Worm (Caenorhabditis elegans) whole organism, young adult: ENCODE measurements around the gene jmjd-3.1.

ENCODE experiments used
- C06A6.2 ChIP-seq: fragments of 200-800 bp; sonication (Bioruptor generic); conservative IDR thresholded peaks from 2 replicates; pipeline ENCODE4 v1.3.6; 2022; ENCODE audit warnings: missing genetic modification characterization, missing compliant biosample characterization
- C17E4.6 ChIP-seq: fragments of 200-800 bp; sonication (Bioruptor generic); IDR thresholded peaks from 2 replicates; pipeline ENCODE4 v1.3.6; 2022; ENCODE audit warnings: missing genetic modification reagents, missing genetic modification characterization, missing compliant biosample characterization
- F33H1.4 ChIP-seq: fragments of 200-800 bp; sonication (Bioruptor generic); IDR thresholded peaks from 2 replicates; pipeline ENCODE4 v1.3.6; 2022; ENCODE audit warnings: missing genetic modification reagents, missing genetic modification characterization, missing compliant biosample characterization
- K11D2.4 ChIP-seq: fragments of 200-800 bp; sonication (Bioruptor generic); IDR thresholded peaks from 2 replicates; pipeline ENCODE4 v1.3.6; 2022; ENCODE audit warnings: missing genetic modification reagents, missing genetic modification characterization, missing compliant biosample characterization
- K12H6.12 ChIP-seq: fragments of 200-800 bp; sonication (Bioruptor generic); optimal IDR thresholded peaks from 2 replicates; lab custom pipeline; 2018; ENCODE audit warnings: mild to moderate bottlenecking, missing genetic modification characterization, missing compliant biosample characterization
- ZK185.1 ChIP-seq: sonication (generic microtip); optimal IDR thresholded peaks from 2 replicates; lab custom pipeline; 2016; ENCODE audit warnings: mild to moderate bottlenecking, missing genetic modification characterization, missing compliant biosample characterization; ENCODE audit not compliant: poor library complexity, severe bottlenecking
- atf-7 ChIP-seq: sonication (generic microtip); optimal IDR thresholded peaks from 2 replicates; lab custom pipeline; 2017; ENCODE audit warnings: mild to moderate bottlenecking, missing genetic modification characterization, missing compliant biosample characterization
- attf-3 ChIP-seq: fragments of 200-800 bp; sonication (Bioruptor generic); conservative IDR thresholded peaks from 2 replicates; pipeline ENCODE4 v1.3.6; 2022; ENCODE audit warnings: missing genetic modification reagents, missing genetic modification characterization, missing compliant biosample characterization
- cebp-1 ChIP-seq, 2 experiments: fragments of 200-800 bp in 1 of 2; sonication (Bioruptor generic) in 1 of 2; sonication (generic microtip) in 1 of 2; IDR thresholded peaks in 1 of 2; optimal IDR thresholded peaks in 1 of 2; 2 replicates each; pipeline versions ENCODE4 v1.3.6 to Lab custom; 2017 to 2022; ENCODE audit warnings: missing compliant biosample characterization in 2 of 2, missing genetic modification characterization in 2 of 2, mild to moderate bottlenecking in 1 of 2, missing genetic modification reagents in 1 of 2, moderate library complexity in 1 of 2
- cebp-2 ChIP-seq: fragments of 200-800 bp; sonication (Bioruptor generic); IDR thresholded peaks from 2 replicates; pipeline ENCODE4 v1.3.6; 2022; ENCODE audit warnings: missing genetic modification characterization, missing compliant biosample characterization
- efl-1 ChIP-seq: fragments of 150-350 bp; optimal IDR thresholded peaks from 2 replicates; lab custom pipeline; 2014; ENCODE audit warnings: missing biosample characterization, missing genetic modification reagents, missing genetic modification characterization
- egl-18 ChIP-seq: fragments of 200-800 bp; sonication (Bioruptor generic); IDR thresholded peaks from 2 replicates; pipeline ENCODE4 v1.3.6; 2022; ENCODE audit warnings: missing genetic modification reagents, missing genetic modification characterization, missing compliant biosample characterization
- ets-4 ChIP-seq: fragments of 200-800 bp; sonication (Bioruptor generic); optimal IDR thresholded peaks from 2 replicates; lab custom pipeline; 2018; ENCODE audit warnings: mild to moderate bottlenecking, missing genetic modification characterization, missing compliant biosample characterization
- fkh-3 ChIP-seq: sonication (generic microtip); optimal IDR thresholded peaks from 2 replicates; lab custom pipeline; 2016; ENCODE audit warnings: mild to moderate bottlenecking, missing genetic modification characterization, missing compliant biosample characterization
- hmg-1.2 ChIP-seq: fragments of 200-800 bp; sonication (Bioruptor generic); IDR thresholded peaks from 2 replicates; pipeline ENCODE4 v1.3.6; 2022; ENCODE audit warnings: missing genetic modification reagents, missing genetic modification characterization, missing compliant biosample characterization
- hrde-1 ChIP-seq: sonication (generic microtip); optimal IDR thresholded peaks from 2 replicates; lab custom pipeline; 2016; ENCODE audit warnings: missing genetic modification characterization, mild to moderate bottlenecking, missing compliant biosample characterization, moderate library complexity, missing genotype, missing genetic modification reagents, borderline replicate concordance
- lag-1 ChIP-seq: fragments of 200-800 bp; sonication (Bioruptor generic); IDR thresholded peaks from 2 replicates; pipeline ENCODE4 v1.3.6; 2022; ENCODE audit warnings: missing genetic modification reagents, missing genetic modification characterization, missing compliant biosample characterization
- lin-40 ChIP-seq: sonication (generic microtip); optimal IDR thresholded peaks from 2 replicates; lab custom pipeline; 2016; ENCODE audit warnings: missing genetic modification characterization, mild to moderate bottlenecking, missing compliant biosample characterization, missing genotype, missing genetic modification reagents
- lin-54 ChIP-seq: fragments of 200-800 bp; sonication (Bioruptor generic); optimal IDR thresholded peaks from 2 replicates; lab custom pipeline; 2018; ENCODE audit warnings: mild to moderate bottlenecking, missing genetic modification characterization, missing compliant biosample characterization
- madf-6 ChIP-seq: fragments of 200-800 bp; sonication (Bioruptor generic); IDR thresholded peaks from 2 replicates; pipeline ENCODE4 v1.3.6; 2022; ENCODE audit warnings: missing genetic modification reagents, missing genetic modification characterization, missing compliant biosample characterization
- mcd-1 ChIP-seq: fragments of 200-800 bp; sonication (Bioruptor generic); IDR thresholded peaks from 2 replicates; pipeline ENCODE4 v1.3.6; 2022; ENCODE audit warnings: missing genetic modification reagents, missing genetic modification characterization, missing compliant biosample characterization
- mel-28 ChIP-seq: sonication (generic microtip); optimal IDR thresholded peaks from 2 replicates; lab custom pipeline; 2016; ENCODE audit warnings: borderline replicate concordance, mild to moderate bottlenecking, missing genetic modification characterization, missing compliant biosample characterization
- mxl-1 ChIP-seq: sonication (generic microtip); optimal IDR thresholded peaks from 2 replicates; lab custom pipeline; 2016; ENCODE audit warnings: missing genetic modification characterization, missing compliant biosample characterization
- nfya-2 ChIP-seq: fragments of 200-800 bp; sonication (Bioruptor generic); IDR thresholded peaks from 2 replicates; pipeline ENCODE4 v1.3.6; 2022; ENCODE audit warnings: missing genetic modification reagents, missing genetic modification characterization, missing compliant biosample characterization
- nhr-120 ChIP-seq: fragments of 200-800 bp; sonication (Bioruptor generic); IDR thresholded peaks from 2 replicates; pipeline ENCODE4 v1.3.6; 2022; ENCODE audit warnings: missing genetic modification characterization, missing compliant biosample characterization
- nhr-80 ChIP-seq: sonication (generic microtip); optimal IDR thresholded peaks from 2 replicates; lab custom pipeline; 2016; ENCODE audit warnings: missing genetic modification characterization, missing compliant biosample characterization
- nhr-90 ChIP-seq: sonication (generic microtip); optimal IDR thresholded peaks from 2 replicates; lab custom pipeline; 2016; ENCODE audit warnings: missing genotype, mild to moderate bottlenecking, missing genetic modification characterization, missing compliant biosample characterization
- pbrm-1 ChIP-seq: fragments of 200-800 bp; sonication (Bioruptor generic); IDR thresholded peaks from 2 replicates; pipeline ENCODE4 v1.3.6; 2022; ENCODE audit warnings: missing genetic modification reagents, missing genetic modification characterization, missing compliant biosample characterization
- snpc-1.3 ChIP-seq: sonication (generic microtip); optimal IDR thresholded peaks from 2 replicates; lab custom pipeline; 2017; ENCODE audit warnings: missing genetic modification characterization, mild to moderate bottlenecking, missing compliant biosample characterization, antibody characterized with exemption, moderate library complexity, missing genotype, missing genetic modification reagents; ENCODE audit not compliant: insufficient read depth
- snpc-4 ChIP-seq, 5 experiments: fragments of 150-350 bp in 1 of 5; sonication (generic microtip) in 4 of 5; optimal IDR thresholded peaks; 2 replicates each; lab custom pipeline; 2014 to 2018; ENCODE audit warnings: missing genetic modification characterization in 5 of 5, missing biosample characterization in 3 of 5, antibody characterized with exemption in 2 of 5, mild to moderate bottlenecking in 2 of 5, missing compliant biosample characterization in 2 of 5, missing genotype in 2 of 5, moderate library complexity in 2 of 5, missing genetic modification reagents in 1 of 5
- unc-130 ChIP-seq: sonication (generic microtip); optimal IDR thresholded peaks from 2 replicates; lab custom pipeline; 2016; ENCODE audit warnings: missing genetic modification reagents, missing genetic modification characterization, missing compliant biosample characterization
- unc-62 ChIP-seq: fragments of 150-350 bp; optimal IDR thresholded peaks from 2 replicates; lab custom pipeline; 2014; ENCODE audit warnings: missing biosample characterization, missing genetic modification reagents, missing genetic modification characterization
- zfh-2 ChIP-seq: fragments of 200-800 bp; sonication (Bioruptor generic); conservative IDR thresholded peaks from 2 replicates; pipeline ENCODE4 v1.3.6; 2022; ENCODE audit warnings: missing genetic modification reagents, missing genetic modification characterization, missing compliant biosample characterization
- ztf-18 ChIP-seq: sonication (generic microtip); optimal IDR thresholded peaks from 2 replicates; lab custom pipeline; 2016; ENCODE audit warnings: missing genotype, mild to moderate bottlenecking, missing genetic modification characterization, missing compliant biosample characterization
- ztf-25 ChIP-seq: fragments of 200-800 bp; sonication (Bioruptor generic); IDR thresholded peaks from 2 replicates; pipeline ENCODE4 v1.3.6; 2022; ENCODE audit warnings: missing genetic modification reagents, missing genetic modification characterization, missing compliant biosample characterization
- ztf-28 ChIP-seq: fragments of 200-800 bp; sonication (Bioruptor generic); IDR thresholded peaks from 2 replicates; pipeline ENCODE4 v1.3.6; 2022; ENCODE audit warnings: missing genetic modification reagents, missing genetic modification characterization, missing compliant biosample characterization
- ztf-3 ChIP-seq: fragments of 200-800 bp; sonication (Bioruptor generic); optimal IDR thresholded peaks from 2 replicates; lab custom pipeline; 2018; ENCODE audit warnings: mild to moderate bottlenecking, missing genetic modification characterization, missing compliant biosample characterization

Gene jmjd-3.1

ce11 chrX:8551687-8552327, 19.0 kb upstream of the jmjd-3.1 start, which contains the start of gene dhhc-14:
Gene dhhc-14 (plus strand): TSS chrX:8552277.
- TF ChIP-seq K11D2.4 (GFP tag; lab: Robert Waterston, UW) (no peak), zfh-2 (peak; percentile 51; the same call in 1 of the 2 replicates), ets-4 (GFP tag; lab: Kevin White, UChicago) (no peak), K12H6.12 (peak; percentile 10), nhr-120 (no peak), C06A6.2 (GFP tag; lab: Robert Waterston, UW) (no peak), mcd-1 (GFP tag; lab: Robert Waterston, UW) (peak; percentile 84), egl-18 (GFP tag; lab: Robert Waterston, UW) (0 out of 2 replicates have a peak, but pooled peaks have one; percentile 27), cebp-1 (GFP tag; IDR thresholded peaks at IDR 0.05; lab: Robert Waterston, UW) (no peak), cebp-1 (tag; optimal IDR thresholded peaks at IDR 0.05; lab: Kevin White, UChicago) (peak; percentile 26), unc-130 (no peak), hrde-1 (tag; lab: Kevin White, UChicago) (no peak)

ce11 chrX:8554029-8554428, 16.8 kb upstream of the jmjd-3.1 start:
- TF ChIP-seq mxl-1 (tag; lab: Kevin White, UChicago) (no peak), madf-6 (GFP tag; lab: Robert Waterston, UW) (no peak), snpc-4 (GFP tag; optimal IDR thresholded peaks at IDR 0.05; lab: Kevin White, UChicago) (no peak), snpc-4 (tag; optimal IDR thresholded peaks at IDR 0.05; lab: Kevin White, UChicago) (no peak), unc-62 (GFP tag; lab: Kevin White, UChicago) (no peak), snpc-1.3 (no peak), ZK185.1 (tag; lab: Kevin White, UChicago) (no peak), nhr-80 (tag; lab: Kevin White, UChicago) (no peak), nfya-2 (GFP tag; lab: Robert Waterston, UW) (no peak), fkh-3 (no peak), lin-54 (GFP tag; lab: Kevin White, UChicago) (no peak), ztf-25 (GFP tag; lab: Robert Waterston, UW) (no peak), efl-1 (GFP tag; lab: Kevin White, UChicago) (no peak), F33H1.4 (GFP tag; lab: Robert Waterston, UW) (no peak), mel-28 (tag; lab: Kevin White, UChicago) (no peak)
- TF ChIP-seq, all 124 proteins: peak for 0

ce11 chrX:8556614-8557196, 14.1 kb upstream of the jmjd-3.1 start, which contains the start of gene utx-1:
Gene utx-1 (plus strand): TSS chrX:8557146.
- TF ChIP-seq lag-1 (GFP tag; lab: Robert Waterston, UW), result no peak
- TF ChIP-seq cebp-1 (GFP tag; IDR thresholded peaks at IDR 0.05; lab: Robert Waterston, UW), result peak; percentile 86
- TF ChIP-seq cebp-1 (tag; optimal IDR thresholded peaks at IDR 0.05; lab: Kevin White, UChicago), result peak; percentile 98
- no peak for TF ChIP-seq pbrm-1 (GFP tag; lab: Robert Waterston, UW)
- TF ChIP-seq ZK185.1 (tag; lab: Kevin White, UChicago), result peak; percentile 16
- TF ChIP-seq hmg-1.2 (GFP tag; lab: Robert Waterston, UW), result peak; percentile 83; the same call in 1 of the 2 replicates
- no peak for TF ChIP-seq ets-4 (GFP tag; lab: Kevin White, UChicago)
- TF ChIP-seq lin-40 (tag; lab: Kevin White, UChicago), result peak; percentile 30
- TF ChIP-seq cebp-2, result no peak
- no peak for TF ChIP-seq K11D2.4 (GFP tag; lab: Robert Waterston, UW)
- TF ChIP-seq atf-7 (tag; lab: Kevin White, UChicago), result no peak
- no peak for TF ChIP-seq nhr-90 (tag; lab: Kevin White, UChicago)
- TF ChIP-seq ztf-18 (tag; lab: Kevin White, UChicago), result peak; percentile 9
- no peak for TF ChIP-seq C17E4.6 (GFP tag; lab: Robert Waterston, UW)
- TF ChIP-seq ztf-28 (GFP tag; lab: Robert Waterston, UW), result no peak
- no peak for TF ChIP-seq ztf-25 (GFP tag; lab: Robert Waterston, UW)
- TF ChIP-seq efl-1 (GFP tag; lab: Kevin White, UChicago), result no peak
- no peak for TF ChIP-seq ztf-3 (GFP tag; lab: Kevin White, UChicago)
- TF ChIP-seq zfh-2, result peak; percentile 44; the same call in 1 of the 2 replicates
- peak; percentile 78 for TF ChIP-seq attf-3 (GFP tag; lab: Robert Waterston, UW)
